Worm (Caenorhabditis elegans): ENCODE results near the gene clec-54.

ce11 chrV:14481987-14482386 lies 5.3 kb downstream of the clec-54 start, which contains the start of gene R02D5.10:
- TF ChIP-seq tbx-11 (GFP tag; IDR thresholded peaks at IDR 0.05), result no peak
- no peak for TF ChIP-seq ama-1 (optimal IDR thresholded peaks at IDR 0.05)
- TF ChIP-seq ceh-36 (tag; optimal IDR thresholded peaks at IDR 0.05), result no peak
- no peak for TF ChIP-seq flt-1 (GFP tag; IDR thresholded peaks at IDR 0.05)
- TF ChIP-seq ceh-13 (GFP tag; optimal IDR thresholded peaks at IDR 0.05), result no peak
- no peak for TF ChIP-seq scrt-1 (GFP tag; IDR thresholded peaks at IDR 0.05)

All from whole organism, early embryonic.